Worm (Caenorhabditis elegans): ENCODE data around the gene ddl-3.

The ddl-3 gene

DNA sequence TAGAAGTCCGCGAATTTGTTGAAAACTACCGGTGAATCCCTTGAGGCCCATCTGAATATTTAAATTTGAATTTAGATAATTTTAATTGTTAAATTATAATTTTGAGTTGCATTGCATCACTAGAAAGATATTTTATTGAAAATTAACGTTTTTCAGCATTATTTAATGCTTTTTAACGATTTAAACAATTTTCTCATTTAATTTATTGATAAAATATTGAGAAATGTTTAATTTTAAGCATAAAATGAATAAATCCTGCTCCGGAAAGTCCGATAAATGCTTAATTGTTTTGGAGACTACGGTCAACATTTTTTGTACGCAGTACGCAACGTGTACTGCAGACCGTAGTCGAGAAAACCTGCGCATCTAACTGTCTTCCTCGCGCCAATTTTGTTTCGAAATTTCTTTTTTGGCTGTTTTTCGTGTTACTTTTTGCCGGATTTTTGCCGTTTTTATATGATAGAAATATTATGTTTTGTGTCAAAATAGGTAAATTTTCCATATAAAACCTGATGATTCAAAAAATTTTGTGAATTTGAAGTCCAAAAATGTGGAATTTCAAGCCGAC lies 5.2 kb upstream of the ddl-3 start, which contains the start of the genes Y54G11A.17, lin-7 and elof-1 (continued):
- no peak for TF ChIP-seq egrh-3 (GFP tag; IDR thresholded peaks at IDR 0.05)
- TF ChIP-seq F55B11.4 (tag; optimal IDR thresholded peaks at IDR 0.05; ENCODE audit: borderline replicate concordance, insufficient read depth), result no peak
- TF ChIP-seq mcd-1 (GFP tag; IDR thresholded peaks at IDR 0.05), result peak; percentile 74
- no peak for TF ChIP-seq nhr-90 (tag; optimal IDR thresholded peaks at IDR 0.05)
- TF ChIP-seq F10E7.11 (tag; optimal IDR thresholded peaks at IDR 0.05), result no peak
- no peak for TF ChIP-seq Y79H2A.3 (GFP tag; conservative IDR thresholded peaks at IDR 0.05)
- TF ChIP-seq bed-2 (GFP tag; IDR thresholded peaks at IDR 0.05), result no peak
- no peak for TF ChIP-seq nhr-120 (GFP tag; IDR thresholded peaks at IDR 0.05)
- peak in 2 of 3 experiments; percentile 9 to 85 for TF ChIP-seq lin-35 (GFP tag; optimal IDR thresholded peaks at IDR 0.05)
- no peak for TF ChIP-seq zfh-2 (GFP tag; conservative IDR thresholded peaks at IDR 0.05)
- no peak for TF ChIP-seq fkh-3 (tag; optimal IDR thresholded peaks at IDR 0.05)
- no peak for TF ChIP-seq lin-26 (GFP tag; IDR thresholded peaks at IDR 0.05)
- TF ChIP-seq dox-1 (GFP tag; IDR thresholded peaks at IDR 0.05), result peak; percentile 83
- peak; percentile 82 for TF ChIP-seq ceh-27 (GFP tag; optimal IDR thresholded peaks at IDR 0.05)
- TF ChIP-seq F57A8.1 (GFP tag; optimal IDR thresholded peaks at IDR 0.05), result no peak
- TF ChIP-seq Y56A3A.18 (GFP tag; IDR thresholded peaks at IDR 0.05), result 0 out of 2 replicates have a peak, but pooled peaks have one; percentile 20
- TF ChIP-seq snpc-4 (GFP tag; optimal IDR thresholded peaks at IDR 0.05), result peak; percentile 32
- TF ChIP-seq snpc-4 (tag; optimal IDR thresholded peaks at IDR 0.05), result peak in 3 of 4 experiments; percentile 57 to 77 (median 59)
- no peak for TF ChIP-seq aptf-3 (GFP tag; IDR thresholded peaks at IDR 0.05)
- TF ChIP-seq sdz-38 (tag; optimal IDR thresholded peaks at IDR 0.05), result no peak
- no peak for TF ChIP-seq nhr-27 (tag; optimal IDR thresholded peaks at IDR 0.05)
- TF ChIP-seq F49E8.2 (tag; optimal IDR thresholded peaks at IDR 0.05; ENCODE audit: insufficient read depth), result peak; percentile 83
- no peak for TF ChIP-seq egl-18 (GFP tag; IDR thresholded peaks at IDR 0.05)
- TF ChIP-seq cebp-2 (GFP tag; IDR thresholded peaks at IDR 0.05), result no peak
- peak; percentile 61 for TF ChIP-seq madf-8 (GFP tag; conservative IDR thresholded peaks at IDR 0.05)
- peak; percentile 5 for TF ChIP-seq madf-10 (tag; optimal IDR thresholded peaks at IDR 0.05)
- TF ChIP-seq F33H1.4 (GFP tag; IDR thresholded peaks at IDR 0.05), result peak; percentile 73
- no peak for TF ChIP-seq madf-3 (GFP tag; IDR thresholded peaks at IDR 0.05)
- no peak for TF ChIP-seq aptf-2 (GFP tag; conservative IDR thresholded peaks at IDR 0.05)
- no peak for TF ChIP-seq atf-7 (tag; optimal IDR thresholded peaks at IDR 0.05)
- TF ChIP-seq die-1 (tag; optimal IDR thresholded peaks at IDR 0.05), result no peak
- TF ChIP-seq B0019.2 (GFP tag; conservative IDR thresholded peaks at IDR 0.05), result peak; percentile 81
- TF ChIP-seq akir-1 (GFP tag; optimal IDR thresholded peaks at IDR 0.05), result no peak
- peak; percentile 23 for TF ChIP-seq ztf-26 (tag; optimal IDR thresholded peaks at IDR 0.05)
- TF ChIP-seq tbp1 (GFP tag; optimal IDR thresholded peaks at IDR 0.05), result peak; percentile 68
- no peak for TF ChIP-seq sptf-2 (GFP tag; optimal IDR thresholded peaks at IDR 0.05)
- TF ChIP-seq nfyb-1 (GFP tag; IDR thresholded peaks at IDR 0.05), result peak; percentile 77; the same call in 1 of the 2 replicates
- no peak for TF ChIP-seq ztf-25 (GFP tag; IDR thresholded peaks at IDR 0.05)
- peak; percentile 21 for TF ChIP-seq rpc-1 (optimal IDR thresholded peaks at IDR 0.05)
- no peak for TF ChIP-seq rpc-1 (tag; optimal IDR thresholded peaks at IDR 0.05)
- no peak for TF ChIP-seq unc-62 (GFP tag; optimal IDR thresholded peaks at IDR 0.05)
- TF ChIP-seq gei-17 (GFP tag; optimal IDR thresholded peaks at IDR 0.05), result no peak
- TF ChIP-seq lsy-27 (tag; optimal IDR thresholded peaks at IDR 0.05; ENCODE audit: borderline replicate concordance, insufficient read depth), result no peak
- no peak for TF ChIP-seq sea-2 (GFP tag; IDR thresholded peaks at IDR 0.05)
- TF ChIP-seq T07F8.4 (tag; optimal IDR thresholded peaks at IDR 0.05), result no peak
- TF ChIP-seq mel-28 (tag; optimal IDR thresholded peaks at IDR 0.05; ENCODE audit: borderline replicate concordance), result no peak
- no peak for TF ChIP-seq ztf-3 (GFP tag; optimal IDR thresholded peaks at IDR 0.05)
- no peak for TF ChIP-seq somi-1 (GFP tag; optimal IDR thresholded peaks at IDR 0.05)
- TF ChIP-seq ztf-18 (tag; optimal IDR thresholded peaks at IDR 0.05), result peak; percentile 48

Measured in whole organism, young adult.